Worm (Caenorhabditis elegans) whole organism, L2 larva: ENCODE measurements around the gene fbxa-53.

Experiments
- ZK546.5 ChIP-seq: sonication (generic microtip); optimal IDR thresholded peaks from 2 replicates; lab custom pipeline; 2017; ENCODE audit warnings: missing biosample characterization, missing genetic modification characterization
- ceh-82 ChIP-seq: fragments of 150-350 bp; optimal IDR thresholded peaks from 2 replicates; lab custom pipeline; 2014; ENCODE audit warnings: missing biosample characterization, missing genetic modification characterization
- egl-27 ChIP-seq: sonication (generic microtip); optimal IDR thresholded peaks from 3 replicates; lab custom pipeline; 2017; ENCODE audit warnings: missing biosample characterization, missing genetic modification reagents, missing genetic modification characterization
- elt-3 ChIP-seq: sonication (generic microtip); optimal IDR thresholded peaks from 2 replicates; lab custom pipeline; 2017; ENCODE audit warnings: missing biosample characterization, missing genetic modification characterization
- lin-11 ChIP-seq: fragments of 150-350 bp; sonication (generic microtip); optimal IDR thresholded peaks from 2 replicates; lab custom pipeline; 2014; ENCODE audit warnings: missing biosample characterization, missing genetic modification characterization, inconsistent platforms, mixed read lengths
- lin-13 ChIP-seq: fragments of 150-350 bp; optimal IDR thresholded peaks from 2 replicates; lab custom pipeline; 2014; ENCODE audit warnings: missing biosample characterization, missing genetic modification reagents, missing genetic modification characterization
- lin-39 ChIP-seq: fragments of 150-350 bp; optimal IDR thresholded peaks from 2 replicates; lab custom pipeline; 2014; ENCODE audit warnings: missing biosample characterization, missing genetic modification reagents, missing genetic modification characterization
- lsy-2 ChIP-seq, 2 experiments: fragments of 150-350 bp in 1 of 2; sonication (generic microtip) in 1 of 2; optimal IDR thresholded peaks; 2 replicates each; lab custom pipeline; 2014 to 2017; ENCODE audit warnings: missing biosample characterization in 2 of 2, missing genetic modification characterization in 2 of 2
- snpc-4 ChIP-seq: fragments of 150-350 bp; optimal IDR thresholded peaks from 2 replicates; lab custom pipeline; 2014; ENCODE audit warnings: missing biosample characterization, missing genetic modification characterization
- unc-39 ChIP-seq: fragments of 150-350 bp; optimal IDR thresholded peaks from 2 replicates; lab custom pipeline; 2014; ENCODE audit warnings: missing biosample characterization, missing genetic modification characterization
- unc-62 ChIP-seq: fragments of 150-350 bp; optimal IDR thresholded peaks from 2 replicates; lab custom pipeline; 2014; ENCODE audit warnings: missing biosample characterization, missing genetic modification reagents, missing genetic modification characterization
- ztf-1 ChIP-seq: fragments of 200-800 bp; sonication (Bioruptor generic); conservative IDR thresholded peaks from 2 replicates; pipeline ENCODE4 v1.3.6; 2022; ENCODE audit warnings: missing genetic modification characterization, missing compliant biosample characterization
- ztf-11 ChIP-seq: sonication (generic microtip); optimal IDR thresholded peaks from 2 replicates; lab custom pipeline; 2017; ENCODE audit warnings: missing biosample characterization, missing genetic modification characterization
- ztf-4 ChIP-seq: fragments of 150-350 bp; optimal IDR thresholded peaks from 2 replicates; lab custom pipeline; 2014; ENCODE audit warnings: missing biosample characterization, missing genetic modification characterization

ce11 chrX:1667056-1667455, 51.3 kb downstream of the fbxa-53 start:
- TF ChIP-seq ZK546.5 (tag; lab: Kevin White, UChicago) (no peak), ceh-82 (tag; lab: Kevin White, UChicago) (no peak), unc-62 (GFP tag; lab: Kevin White, UChicago) (no peak), snpc-4 (tag; lab: Kevin White, UChicago) (no peak), egl-27 (tag; lab: Kevin White, UChicago) (no peak), elt-3 (no peak), lin-11 (tag; lab: Kevin White, UChicago) (no peak), lin-13 (GFP tag; lab: Kevin White, UChicago) (no peak), unc-39 (tag; lab: Kevin White, UChicago) (no peak), lsy-2 (tag; optimal IDR thresholded peaks at IDR 0.05; lab: Kevin White, UChicago) (no peak), ztf-11 (tag; lab: Kevin White, UChicago) (no peak), ztf-4 (tag; lab: Kevin White, UChicago) (no peak), ztf-1 (GFP tag; lab: Robert Waterston, UW) (no peak), lin-39 (no peak)
